Worm (Caenorhabditis elegans) whole organism, L2 larva: ENCODE measurements around the gene hint-3.
A peak's percentile ranks its signal among the peaks of the same experiment; 100 is the strongest.

ENCODE experiments used
- C34F6.9 ChIP-seq: fragments of 150-350 bp; optimal IDR thresholded peaks from 2 replicates; lab custom pipeline; 2014; ENCODE audit warnings: missing biosample characterization, missing genetic modification characterization
- F13H6.1 ChIP-seq: sonication (generic microtip); optimal IDR thresholded peaks from 2 replicates; lab custom pipeline; 2016; ENCODE audit warnings: missing genetic modification characterization, missing compliant biosample characterization
- R02D3.7 ChIP-seq: fragments of 150-350 bp; optimal IDR thresholded peaks from 2 replicates; lab custom pipeline; 2014; ENCODE audit warnings: missing biosample characterization, missing genetic modification characterization
- ZK546.5 ChIP-seq: sonication (generic microtip); optimal IDR thresholded peaks from 2 replicates; lab custom pipeline; 2017; ENCODE audit warnings: missing biosample characterization, missing genetic modification characterization
- alr-1 ChIP-seq: fragments of 150-350 bp; optimal IDR thresholded peaks from 2 replicates; lab custom pipeline; 2014; ENCODE audit warnings: missing biosample characterization, missing genetic modification characterization
- aly-2 ChIP-seq: fragments of 150-350 bp; optimal IDR thresholded peaks from 2 replicates; lab custom pipeline; 2014; ENCODE audit warnings: missing biosample characterization, missing genetic modification characterization
- ama-1 ChIP-seq: fragments of 150-350 bp; optimal IDR thresholded peaks from 2 replicates; lab custom pipeline; 2018; ENCODE audit warnings: inconsistent platforms
- blmp-1 ChIP-seq: sonication (generic microtip); optimal IDR thresholded peaks from 2 replicates; lab custom pipeline; 2017; ENCODE audit warnings: missing genetic modification characterization, mild to moderate bottlenecking, missing compliant biosample characterization, antibody characterized with exemption, moderate library complexity; ENCODE audit not compliant: insufficient read depth
- ceh-16 ChIP-seq: fragments of 150-350 bp; optimal IDR thresholded peaks from 2 replicates; lab custom pipeline; 2014; ENCODE audit warnings: missing biosample characterization, missing genetic modification characterization
- ceh-82 ChIP-seq: fragments of 150-350 bp; optimal IDR thresholded peaks from 2 replicates; lab custom pipeline; 2014; ENCODE audit warnings: missing biosample characterization, missing genetic modification characterization
- crh-2 ChIP-seq: sonication (generic microtip); optimal IDR thresholded peaks from 2 replicates; lab custom pipeline; 2017; ENCODE audit warnings: missing biosample characterization, missing genetic modification characterization
- dmd-4 ChIP-seq: sonication (generic microtip); optimal IDR thresholded peaks from 2 replicates; lab custom pipeline; 2017; ENCODE audit warnings: missing biosample characterization, missing genetic modification characterization
- egl-27 ChIP-seq: sonication (generic microtip); optimal IDR thresholded peaks from 3 replicates; lab custom pipeline; 2017; ENCODE audit warnings: missing biosample characterization, missing genetic modification reagents, missing genetic modification characterization
- elt-1 ChIP-seq: fragments of 150-350 bp; optimal IDR thresholded peaks from 2 replicates; lab custom pipeline; 2014; ENCODE audit warnings: missing biosample characterization, missing genetic modification characterization
- fos-1 ChIP-seq: fragments of 150-350 bp; optimal IDR thresholded peaks from 2 replicates; lab custom pipeline; 2014; ENCODE audit warnings: missing biosample characterization, missing genetic modification characterization
- gmeb-1 ChIP-seq: fragments of 150-350 bp; optimal IDR thresholded peaks from 2 replicates; lab custom pipeline; 2014; ENCODE audit warnings: missing biosample characterization, missing genetic modification characterization
- lin-13 ChIP-seq: fragments of 150-350 bp; optimal IDR thresholded peaks from 2 replicates; lab custom pipeline; 2014; ENCODE audit warnings: missing biosample characterization, missing genetic modification reagents, missing genetic modification characterization
- lin-39 ChIP-seq: fragments of 150-350 bp; optimal IDR thresholded peaks from 2 replicates; lab custom pipeline; 2014; ENCODE audit warnings: missing biosample characterization, missing genetic modification reagents, missing genetic modification characterization
- lsy-2 ChIP-seq, 2 experiments: fragments of 150-350 bp in 1 of 2; sonication (generic microtip) in 1 of 2; optimal IDR thresholded peaks; 2 replicates each; lab custom pipeline; 2014 to 2017; ENCODE audit warnings: missing biosample characterization in 2 of 2, missing genetic modification characterization in 2 of 2
- mab-5 ChIP-seq: fragments of 150-350 bp; optimal IDR thresholded peaks from 2 replicates; lab custom pipeline; 2014; ENCODE audit warnings: missing biosample characterization, missing genetic modification characterization
- mbf-1 ChIP-seq: sonication (generic microtip); optimal IDR thresholded peaks from 2 replicates; lab custom pipeline; 2017; ENCODE audit warnings: missing biosample characterization, missing genetic modification characterization
- mdl-1 ChIP-seq, 2 experiments: fragments of 150-350 bp in 1 of 2; sonication (generic microtip) in 1 of 2; optimal IDR thresholded peaks; 2 replicates each; lab custom pipeline; 2017; ENCODE audit warnings: missing biosample characterization in 2 of 2, missing genetic modification characterization in 2 of 2
- nhr-129 ChIP-seq: fragments of 150-350 bp; optimal IDR thresholded peaks from 2 replicates; lab custom pipeline; 2014; ENCODE audit warnings: missing biosample characterization, missing genetic modification characterization
- nhr-21 ChIP-seq: fragments of 150-350 bp; optimal IDR thresholded peaks from 2 replicates; lab custom pipeline; 2014; ENCODE audit warnings: missing biosample characterization, missing genetic modification characterization
- nhr-237 ChIP-seq: fragments of 150-350 bp; optimal IDR thresholded peaks from 2 replicates; lab custom pipeline; 2014; ENCODE audit warnings: missing biosample characterization, missing genetic modification characterization
- nhr-25 ChIP-seq: fragments of 150-350 bp; sonication (generic microtip); optimal IDR thresholded peaks from 3 replicates; lab custom pipeline; 2014; ENCODE audit warnings: missing biosample characterization, missing genetic modification characterization
- nhr-6 ChIP-seq: fragments of 150-350 bp; optimal IDR thresholded peaks from 2 replicates; lab custom pipeline; 2014; ENCODE audit warnings: missing biosample characterization, missing genetic modification characterization
- nhr-77 ChIP-seq: fragments of 150-350 bp; optimal IDR thresholded peaks from 2 replicates; lab custom pipeline; 2014; ENCODE audit warnings: missing biosample characterization, missing genetic modification characterization
- peb-1 ChIP-seq: fragments of 150-350 bp; optimal IDR thresholded peaks from 2 replicates; lab custom pipeline; 2014; ENCODE audit warnings: missing biosample characterization, missing genetic modification characterization
- sem-4 ChIP-seq: fragments of 150-350 bp; optimal IDR thresholded peaks from 2 replicates; lab custom pipeline; 2014; ENCODE audit warnings: missing biosample characterization, missing genetic modification reagents, missing genetic modification characterization
- skn-1 ChIP-seq: sonication (generic microtip); optimal IDR thresholded peaks from 2 replicates; lab custom pipeline; 2017; ENCODE audit warnings: missing biosample characterization, missing genetic modification characterization
- sma-3 ChIP-seq: sonication (generic microtip); optimal IDR thresholded peaks from 2 replicates; lab custom pipeline; 2016; ENCODE audit warnings: missing genetic modification reagents, missing genetic modification characterization, missing compliant biosample characterization
- sma-9 ChIP-seq, 2 experiments: fragments of 150-350 bp in 1 of 2; sonication (generic microtip) in 1 of 2; optimal IDR thresholded peaks; 2 replicates each; lab custom pipeline; 2014 to 2016; ENCODE audit warnings: missing genetic modification characterization in 2 of 2, mild to moderate bottlenecking in 1 of 2, missing biosample characterization in 1 of 2, missing compliant biosample characterization in 1 of 2, missing genetic modification reagents in 1 of 2, moderate library complexity in 1 of 2
- snpc-4 ChIP-seq: fragments of 150-350 bp; optimal IDR thresholded peaks from 2 replicates; lab custom pipeline; 2014; ENCODE audit warnings: missing biosample characterization, missing genetic modification characterization
- unc-39 ChIP-seq: fragments of 150-350 bp; optimal IDR thresholded peaks from 2 replicates; lab custom pipeline; 2014; ENCODE audit warnings: missing biosample characterization, missing genetic modification characterization
- unc-55 ChIP-seq: fragments of 150-350 bp; sonication (generic microtip); optimal IDR thresholded peaks from 3 replicates; lab custom pipeline; 2014; ENCODE audit warnings: missing biosample characterization, missing genetic modification reagents, missing genetic modification characterization
- unc-62 ChIP-seq: fragments of 150-350 bp; optimal IDR thresholded peaks from 2 replicates; lab custom pipeline; 2014; ENCODE audit warnings: missing biosample characterization, missing genetic modification reagents, missing genetic modification characterization
- zag-1 ChIP-seq: fragments of 150-350 bp; optimal IDR thresholded peaks from 2 replicates; lab custom pipeline; 2014; ENCODE audit warnings: missing biosample characterization, missing genetic modification characterization
- ztf-1 ChIP-seq: fragments of 200-800 bp; sonication (Bioruptor generic); conservative IDR thresholded peaks from 2 replicates; pipeline ENCODE4 v1.3.6; 2022; ENCODE audit warnings: missing genetic modification characterization, missing compliant biosample characterization

The hint-3 gene

DNA sequence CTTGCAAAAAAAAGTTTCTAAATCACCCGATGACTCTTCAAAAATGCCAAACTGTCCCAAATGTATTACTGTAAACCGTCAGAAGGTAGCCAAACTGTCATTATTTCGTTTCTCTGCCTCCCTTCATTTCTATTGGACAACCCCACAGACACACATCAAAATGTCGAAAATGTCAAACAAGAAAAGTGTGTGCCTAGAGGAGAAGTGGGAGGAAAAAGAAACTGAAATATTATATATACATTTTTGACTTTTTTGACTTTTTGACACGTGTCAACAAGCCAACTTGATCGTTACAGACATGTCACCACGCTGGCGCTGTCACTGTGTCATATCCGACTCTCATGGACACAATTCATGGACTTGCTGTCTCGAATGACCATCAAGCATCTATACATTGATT, 10.6 kb upstream of the hint-3 start:
- TF ChIP-seq sma-3 (GFP tag; lab: Kevin White, UChicago), result no peak
- TF ChIP-seq mbf-1 (tag; lab: Kevin White, UChicago), result no peak
- TF ChIP-seq snpc-4 (tag; lab: Kevin White, UChicago), result no peak
- TF ChIP-seq unc-62, result no peak
- TF ChIP-seq alr-1, result no peak
- TF ChIP-seq crh-2 (tag; lab: Kevin White, UChicago), result no peak
- no peak for TF ChIP-seq nhr-21 (tag; lab: Kevin White, UChicago)
- TF ChIP-seq fos-1 (tag; lab: Kevin White, UChicago), result no peak
- TF ChIP-seq, all 48 proteins: peak for 0

DNA sequence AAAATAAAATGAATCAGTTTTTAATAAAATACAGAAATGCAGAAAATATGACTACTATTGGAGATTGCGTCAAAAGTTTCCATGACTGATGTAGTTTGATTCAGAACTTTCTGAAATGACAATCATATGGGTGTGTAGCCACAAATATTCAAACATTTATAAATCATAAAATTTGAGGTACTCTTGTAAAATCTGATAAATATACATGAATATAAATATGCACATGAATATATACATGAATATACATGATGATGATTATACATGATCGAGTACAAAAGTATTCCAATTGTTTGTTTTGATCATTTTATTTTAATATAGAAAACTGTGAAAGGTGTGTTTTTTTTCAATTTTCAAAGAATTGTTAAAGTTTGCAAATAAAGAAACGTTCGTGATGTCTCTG, 5.7 kb upstream of the hint-3 start, which contains the start of gene T05B11.4:
Gene T05B11.4 (minus strand): TSS at position 101 of the 400 bp plus-strand sequence.
- TF ChIP-seq skn-1 (tag; lab: Kevin White, UChicago), result no peak
- TF ChIP-seq unc-39 (tag; lab: Kevin White, UChicago), result no peak
- no peak for TF ChIP-seq lsy-2 (tag; optimal IDR thresholded peaks at IDR 0.05; lab: Kevin White, UChicago)
- no peak for TF ChIP-seq nhr-21 (tag; lab: Kevin White, UChicago)
- no peak for TF ChIP-seq nhr-6 (tag; lab: Kevin White, UChicago)
- TF ChIP-seq blmp-1 (tag; lab: Kevin White, UChicago), result no peak
- TF ChIP-seq nhr-129 (tag; lab: Kevin White, UChicago), result no peak
- TF ChIP-seq gmeb-1 (tag; lab: Kevin White, UChicago), result no peak
- TF ChIP-seq F13H6.1 (tag; lab: Kevin White, UChicago), result no peak
- TF ChIP-seq mab-5 (tag; lab: Kevin White, UChicago), result no peak
- no peak for TF ChIP-seq snpc-4 (tag; lab: Kevin White, UChicago)
- no peak for TF ChIP-seq R02D3.7 (tag; lab: Kevin White, UChicago)
- no peak for TF ChIP-seq ama-1 (lab: Kevin White, UChicago)
- no peak for TF ChIP-seq ceh-82 (tag; lab: Kevin White, UChicago)
- TF ChIP-seq egl-27 (tag; lab: Kevin White, UChicago), result no peak
- no peak for TF ChIP-seq sem-4 (tag; lab: Kevin White, UChicago)
- TF ChIP-seq, all 48 proteins: peak for 0

DNA sequence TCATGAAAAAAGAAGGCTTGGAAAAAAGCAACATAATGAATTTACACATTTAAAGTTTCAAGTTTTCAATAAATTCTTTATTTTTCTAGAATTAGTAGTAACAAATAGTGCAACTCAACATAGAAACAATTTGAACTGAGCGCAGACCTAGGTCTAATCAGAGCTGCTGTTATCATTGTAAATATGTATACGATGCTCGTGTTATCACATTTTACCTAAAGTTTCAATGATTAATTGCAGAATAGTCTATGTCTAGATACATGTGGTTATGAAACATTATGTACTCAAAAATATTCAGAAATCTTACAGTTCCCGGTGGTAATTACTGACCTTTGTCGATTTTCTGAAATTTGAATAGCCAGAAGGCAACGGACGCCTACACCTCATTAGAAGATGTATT, 4.3 kb upstream of the hint-3 start:
- TF ChIP-seq fos-1 (tag; lab: Kevin White, UChicago), result peak; percentile 5
- peak; percentile 14 for TF ChIP-seq sma-9 (GFP tag; optimal IDR thresholded peaks at IDR 0.05; lab: Kevin White, UChicago)
- no peak for TF ChIP-seq sma-9 (tag; optimal IDR thresholded peaks at IDR 0.05; lab: Kevin White, UChicago)
- no peak for TF ChIP-seq lin-39 (tag; lab: Kevin White, UChicago)
- no peak for TF ChIP-seq gmeb-1 (tag; lab: Kevin White, UChicago)

DNA sequence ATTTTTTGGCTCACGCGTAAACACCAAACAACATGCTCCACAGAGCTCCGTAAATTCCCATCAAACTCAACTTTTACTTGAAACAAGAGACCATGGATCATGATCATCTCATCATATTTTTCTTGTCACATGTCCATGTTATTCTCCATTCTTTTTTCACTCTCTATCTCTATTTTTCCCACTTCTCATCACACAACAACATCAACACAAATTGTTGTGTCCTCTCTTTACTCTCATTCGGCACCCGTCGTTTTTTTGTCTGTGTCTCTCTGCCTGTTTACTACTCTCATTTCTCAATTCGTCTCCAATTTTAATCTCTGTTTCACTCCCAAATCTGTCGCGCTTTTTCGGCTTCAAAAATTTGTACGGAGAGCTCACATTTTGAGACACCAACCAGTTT, 1.0 kb upstream of the hint-3 start:
- TF ChIP-seq ZK546.5 (tag; lab: Kevin White, UChicago) (no peak), nhr-25 (tag; lab: Kevin White, UChicago) (peak; percentile 24), dmd-4 (tag; lab: Kevin White, UChicago) (no peak), snpc-4 (tag; lab: Kevin White, UChicago) (no peak), unc-62 (peak; percentile 24), nhr-129 (tag; lab: Kevin White, UChicago) (peak; percentile 87), mbf-1 (tag; lab: Kevin White, UChicago) (no peak), mdl-1 (tag; optimal IDR thresholded peaks at IDR 0.05; lab: Kevin White, UChicago) (peak in 1 of 2 experiments; percentile 73), elt-1 (tag; lab: Kevin White, UChicago) (no peak), lin-13 (GFP tag; lab: Kevin White, UChicago) (peak; percentile 26), fos-1 (tag; lab: Kevin White, UChicago) (peak; percentile 23), unc-55 (GFP tag; lab: Kevin White, UChicago) (peak; percentile 80), sma-3 (GFP tag; lab: Kevin White, UChicago) (peak; percentile 21), zag-1 (tag; lab: Kevin White, UChicago) (peak; percentile 12), ztf-1 (GFP tag; lab: Robert Waterston, UW) (no peak), crh-2 (tag; lab: Kevin White, UChicago) (peak; percentile 75), nhr-21 (tag; lab: Kevin White, UChicago) (peak; percentile 12), gmeb-1 (tag; lab: Kevin White, UChicago) (peak; percentile 40), lsy-2 (tag; optimal IDR thresholded peaks at IDR 0.05; lab: Kevin White, UChicago) (peak in 1 of 2 experiments; percentile 70), ceh-16 (tag; lab: Kevin White, UChicago) (no peak), R02D3.7 (tag; lab: Kevin White, UChicago) (no peak), sem-4 (tag; lab: Kevin White, UChicago) (no peak), nhr-77 (no peak), mab-5 (tag; lab: Kevin White, UChicago) (peak; percentile 81), aly-2 (no peak), C34F6.9 (tag; lab: Kevin White, UChicago) (peak; percentile 82), peb-1 (tag; lab: Kevin White, UChicago) (no peak), F13H6.1 (tag; lab: Kevin White, UChicago) (peak; percentile 36), sma-9 (GFP tag; optimal IDR thresholded peaks at IDR 0.05; lab: Kevin White, UChicago) (peak; percentile 69), sma-9 (tag; optimal IDR thresholded peaks at IDR 0.05; lab: Kevin White, UChicago) (no peak), egl-27 (tag; lab: Kevin White, UChicago) (peak; percentile 60), nhr-237 (tag; lab: Kevin White, UChicago) (no peak)
